Fruit fly (Drosophila melanogaster): ENCODE measurements around the gene Dmtn.

- no peak for TF ChIP-seq h (optimal IDR thresholded peaks at IDR 0.05)
- TF ChIP-seq Myc (optimal IDR thresholded peaks at IDR 0.05) = no peak
- no peak for TF ChIP-seq Sin3A (optimal IDR thresholded peaks at IDR 0.05)
- TF ChIP-seq insv (optimal IDR thresholded peaks at IDR 0.05) = no peak
- no peak for TF ChIP-seq psq (optimal IDR thresholded peaks at IDR 0.05)
- TF ChIP-seq ttk (optimal IDR thresholded peaks at IDR 0.05) = no peak
These were observed 29.8 kb downstream of the Dmtn start, which contains the start of gene CRAT for dm6 chr3R:6375944-6376343.
